Worm (Caenorhabditis elegans) whole organism, late embryonic: Measurements from ENCODE around the gene K12H6.6.
A peak's percentile ranks its signal among the peaks of the same experiment; 100 is the strongest.

ENCODE experiments used
- C08G9.2 ChIP-seq: sonication (generic microtip); optimal IDR thresholded peaks from 2 replicates; lab custom pipeline; 2016; ENCODE audit warnings: mild to moderate bottlenecking, missing genetic modification characterization, moderate library complexity, missing compliant biosample characterization
- K02D7.2 ChIP-seq: sonication (generic microtip); optimal IDR thresholded peaks from 2 replicates; lab custom pipeline; 2017; ENCODE audit warnings: mild to moderate bottlenecking, missing genetic modification characterization, missing compliant biosample characterization
- Y22D7AL.16 ChIP-seq: sonication (generic microtip); optimal IDR thresholded peaks from 2 replicates; lab custom pipeline; 2016; ENCODE audit warnings: missing genetic modification characterization, missing compliant biosample characterization
- ama-1 ChIP-seq: fragments of 150-350 bp; optimal IDR thresholded peaks from 2 replicates; lab custom pipeline; 2014
- ceh-14 ChIP-seq: sonication (generic microtip); optimal IDR thresholded peaks from 2 replicates; lab custom pipeline; 2016; ENCODE audit warnings: missing genotype, missing genetic modification characterization, missing compliant biosample characterization
- ceh-22 ChIP-seq: sonication (generic microtip); optimal IDR thresholded peaks from 2 replicates; lab custom pipeline; 2017; ENCODE audit warnings: missing biosample characterization, missing genetic modification characterization
- ceh-34 ChIP-seq: sonication (generic microtip); optimal IDR thresholded peaks from 2 replicates; lab custom pipeline; 2016; ENCODE audit warnings: mild to moderate bottlenecking, missing genetic modification characterization, missing compliant biosample characterization
- ceh-45 ChIP-seq: fragments of 200-800 bp; sonication (Bioruptor generic); IDR thresholded peaks from 2 replicates; pipeline ENCODE4 v1.3.6; 2022; ENCODE audit warnings: missing genetic modification reagents, missing genetic modification characterization, missing compliant biosample characterization
- ceh-48 ChIP-seq: sonication (generic microtip); optimal IDR thresholded peaks from 2 replicates; lab custom pipeline; 2016; ENCODE audit warnings: missing genetic modification characterization, inconsistent platforms, missing compliant biosample characterization
- ceh-6 ChIP-seq: fragments of 200-800 bp; sonication (Bioruptor generic); optimal IDR thresholded peaks from 2 replicates; lab custom pipeline; 2018; ENCODE audit warnings: mild to moderate bottlenecking, missing genetic modification characterization, missing compliant biosample characterization
- dve-1 ChIP-seq: sonication (generic microtip); optimal IDR thresholded peaks from 2 replicates; lab custom pipeline; 2017; ENCODE audit warnings: antibody characterized with exemption, mild to moderate bottlenecking, missing genetic modification characterization, missing compliant biosample characterization
- ets-4 ChIP-seq: sonication (generic microtip); optimal IDR thresholded peaks from 2 replicates; lab custom pipeline; 2016; ENCODE audit warnings: missing genetic modification characterization, missing compliant biosample characterization
- eyg-1 ChIP-seq: sonication (generic microtip); optimal IDR thresholded peaks from 2 replicates; lab custom pipeline; 2016; ENCODE audit warnings: missing genotype, missing genetic modification characterization, missing compliant biosample characterization
- fax-1 ChIP-seq: sonication (generic microtip); optimal IDR thresholded peaks from 2 replicates; lab custom pipeline; 2016; ENCODE audit warnings: missing genotype, missing genetic modification characterization, missing compliant biosample characterization
- fkh-10 ChIP-seq: fragments of 150-350 bp; optimal IDR thresholded peaks from 2 replicates; lab custom pipeline; 2014; ENCODE audit warnings: missing biosample characterization, missing genetic modification reagents, missing genetic modification characterization
- fkh-6 ChIP-seq: sonication (generic microtip); optimal IDR thresholded peaks from 2 replicates; lab custom pipeline; 2016; ENCODE audit warnings: missing genetic modification characterization, missing compliant biosample characterization
- hlh-13 ChIP-seq: fragments of 200-800 bp; sonication (Bioruptor generic); optimal IDR thresholded peaks from 2 replicates; lab custom pipeline; 2018; ENCODE audit warnings: mild to moderate bottlenecking, missing genetic modification characterization, missing compliant biosample characterization
- hlh-15 ChIP-seq: sonication (generic microtip); optimal IDR thresholded peaks from 2 replicates; lab custom pipeline; 2016; ENCODE audit warnings: missing genetic modification characterization, missing compliant biosample characterization
- hlh-6 ChIP-seq: sonication (generic microtip); optimal IDR thresholded peaks from 2 replicates; lab custom pipeline; 2016; ENCODE audit warnings: missing genotype, missing genetic modification characterization, missing compliant biosample characterization
- madf-2 ChIP-seq: sonication (generic microtip); optimal IDR thresholded peaks from 2 replicates; lab custom pipeline; 2017; ENCODE audit warnings: missing genetic modification characterization, missing compliant biosample characterization
- mec-3 ChIP-seq: sonication (generic microtip); optimal IDR thresholded peaks from 2 replicates; lab custom pipeline; 2016; ENCODE audit warnings: borderline replicate concordance, missing genetic modification characterization, missing compliant biosample characterization
- npax-4 ChIP-seq: sonication (generic microtip); optimal IDR thresholded peaks from 2 replicates; lab custom pipeline; 2016; ENCODE audit warnings: missing genetic modification characterization, missing compliant biosample characterization
- odd-2 ChIP-seq: sonication (generic microtip); optimal IDR thresholded peaks from 2 replicates; lab custom pipeline; 2017; ENCODE audit warnings: antibody characterized with exemption, mild to moderate bottlenecking, missing genetic modification characterization, missing compliant biosample characterization
- pat-9 ChIP-seq: fragments of 200-800 bp; sonication (Bioruptor generic); optimal IDR thresholded peaks from 2 replicates; lab custom pipeline; 2018; ENCODE audit warnings: mild to moderate bottlenecking, missing genetic modification characterization, moderate library complexity, missing compliant biosample characterization
- pax-1 ChIP-seq: fragments of 150-350 bp; optimal IDR thresholded peaks from 2 replicates; lab custom pipeline; 2014; ENCODE audit warnings: missing biosample characterization, missing genetic modification characterization
- pqm-1 ChIP-seq: sonication (generic microtip); optimal IDR thresholded peaks from 2 replicates; lab custom pipeline; 2016; ENCODE audit warnings: missing genetic modification characterization, missing compliant biosample characterization
- pros-1 ChIP-seq: fragments of 150-350 bp; optimal IDR thresholded peaks from 2 replicates; lab custom pipeline; 2014; ENCODE audit warnings: missing biosample characterization, missing genetic modification reagents, missing genetic modification characterization
- ref-2 ChIP-seq: sonication (generic microtip); optimal IDR thresholded peaks from 2 replicates; lab custom pipeline; 2016; ENCODE audit warnings: missing genetic modification characterization, missing compliant biosample characterization
- rnt-1 ChIP-seq: sonication (generic microtip); optimal IDR thresholded peaks from 2 replicates; lab custom pipeline; 2016; ENCODE audit warnings: missing genetic modification characterization, missing compliant biosample characterization
- sdc-2 ChIP-seq: sonication (generic microtip); optimal IDR thresholded peaks from 2 replicates; lab custom pipeline; 2016; ENCODE audit warnings: missing genotype, missing genetic modification characterization, missing compliant biosample characterization
- sox-2 ChIP-seq: fragments of 200-800 bp; sonication (Bioruptor generic); IDR thresholded peaks from 2 replicates; pipeline ENCODE4 v1.3.6; 2022; ENCODE audit warnings: missing genetic modification reagents, missing genetic modification characterization, missing compliant biosample characterization
- tbx-2 ChIP-seq: sonication (generic microtip); optimal IDR thresholded peaks from 2 replicates; lab custom pipeline; 2016; ENCODE audit warnings: missing genetic modification characterization, missing compliant biosample characterization
- tbx-7 ChIP-seq: sonication (generic microtip); optimal IDR thresholded peaks from 2 replicates; lab custom pipeline; 2016; ENCODE audit warnings: missing genotype, missing genetic modification characterization, missing compliant biosample characterization
- unc-3 ChIP-seq, 2 experiments: fragments of 200-800 bp in 1 of 2; sonication (Bioruptor generic) in 1 of 2; sonication (generic microtip) in 1 of 2; conservative IDR thresholded peaks in 1 of 2; optimal IDR thresholded peaks in 1 of 2; 2 replicates each; pipeline versions ENCODE4 v1.3.6 to Lab custom; 2016 to 2022; ENCODE audit warnings: missing compliant biosample characterization in 2 of 2, missing genetic modification characterization in 2 of 2, missing genetic modification reagents in 1 of 2
- unc-42 ChIP-seq: sonication (generic microtip); optimal IDR thresholded peaks from 2 replicates; lab custom pipeline; 2016; ENCODE audit warnings: missing genotype, missing genetic modification characterization, missing compliant biosample characterization
- zip-5 ChIP-seq: sonication (generic microtip); optimal IDR thresholded peaks from 2 replicates; lab custom pipeline; 2016; ENCODE audit warnings: missing genetic modification characterization, missing compliant biosample characterization

The K12H6.6 gene

ce11 chrII:2853767-2854166 lies 22.7 kb upstream of the K12H6.6 start:
- TF ChIP-seq ama-1 (no peak), pqm-1 (tag; lab: Kevin White, UChicago) (no peak), fkh-10 (GFP tag; lab: Kevin White, UChicago) (no peak), ceh-34 (tag; lab: Kevin White, UChicago) (no peak), pax-1 (no peak), eyg-1 (tag; lab: Kevin White, UChicago) (no peak), fkh-6 (tag; lab: Kevin White, UChicago) (no peak), ceh-48 (no peak), C08G9.2 (tag; lab: Kevin White, UChicago) (no peak), madf-2 (tag; lab: Kevin White, UChicago) (no peak), pat-9 (tag; lab: Kevin White, UChicago) (no peak), ets-4 (no peak), dve-1 (no peak)

- TF ChIP-seq tbx-7 (no peak), npax-4 (tag; lab: Kevin White, UChicago) (no peak), odd-2 (no peak), mec-3 (no peak), ceh-14 (tag; lab: Kevin White, UChicago) (no peak), sox-2 (GFP tag; lab: Robert Waterston, UW) (no peak), madf-2 (tag; lab: Kevin White, UChicago) (no peak), hlh-13 (GFP tag; lab: Kevin White, UChicago) (no peak), zip-5 (tag; lab: Kevin White, UChicago) (no peak), rnt-1 (tag; lab: Kevin White, UChicago) (no peak), pros-1 (tag; lab: Kevin White, UChicago) (no peak), Y22D7AL.16 (no peak), pat-9 (tag; lab: Kevin White, UChicago) (no peak)
Observed at ce11 chrII:2852493-2852892, 21.5 kb upstream of the K12H6.6 start, which contains the start of gene ptc-3. ptc-3 (minus strand) TSS chrII:2852593.

- TF ChIP-seq fax-1 (tag; lab: Kevin White, UChicago): no peak
- TF ChIP-seq dve-1: peak; percentile 94
Observed at ce11 chrII:2846552-2846951, 15.5 kb upstream of the K12H6.6 start.

- TF ChIP-seq tbx-2 (tag; lab: Kevin White, UChicago): no peak
- no peak for TF ChIP-seq ceh-34 (tag; lab: Kevin White, UChicago)
- no peak for TF ChIP-seq pros-1 (tag; lab: Kevin White, UChicago)
- TF ChIP-seq rnt-1 (tag; lab: Kevin White, UChicago): no peak
- TF ChIP-seq hlh-15: no peak
- TF ChIP-seq sdc-2 (tag; lab: Kevin White, UChicago): no peak
- TF ChIP-seq ref-2 (tag; lab: Kevin White, UChicago): no peak
- no peak for TF ChIP-seq ceh-48
- no peak for TF ChIP-seq Y22D7AL.16
Observed at ce11 chrII:2845674-2846073, 14.6 kb upstream of the K12H6.6 start.

- TF ChIP-seq unc-42 (tag; lab: Kevin White, UChicago): no peak
- TF ChIP-seq K02D7.2 (tag; lab: Kevin White, UChicago): no peak
- no peak for TF ChIP-seq fkh-6 (tag; lab: Kevin White, UChicago)
- no peak for TF ChIP-seq ets-4
- TF ChIP-seq pqm-1 (tag; lab: Kevin White, UChicago): no peak
- TF ChIP-seq ceh-14 (tag; lab: Kevin White, UChicago): no peak
- no peak for TF ChIP-seq dve-1
- TF ChIP-seq ceh-45: no peak
Observed at ce11 chrII:2843088-2843487, 12.1 kb upstream of the K12H6.6 start, which contains the start of gene Y110A2AL.7. Y110A2AL.7 (minus strand) TSS chrII:2843188.

ce11 chrII:2841529-2841928 lies 10.5 kb upstream of the K12H6.6 start, which contains the start of gene Y110A2AL.6:
Y110A2AL.6 (minus strand) TSS chrII:2841629.
- TF ChIP-seq ceh-6 (GFP tag; lab: Kevin White, UChicago): no peak
- TF ChIP-seq sox-2 (GFP tag; lab: Robert Waterston, UW): no peak
- TF ChIP-seq pax-1: no peak
- TF ChIP-seq unc-3 (GFP tag; conservative IDR thresholded peaks at IDR 0.05; lab: Robert Waterston, UW): no peak
- no peak for TF ChIP-seq unc-3 (tag; optimal IDR thresholded peaks at IDR 0.05; lab: Kevin White, UChicago)
- TF ChIP-seq ceh-22 (tag; lab: Kevin White, UChicago): no peak
- no peak for TF ChIP-seq ets-4
- TF ChIP-seq unc-42 (tag; lab: Kevin White, UChicago): no peak
- TF ChIP-seq fkh-10 (GFP tag; lab: Kevin White, UChicago): no peak
- no peak for TF ChIP-seq hlh-6 (tag; lab: Kevin White, UChicago)
